ENCODE assay signal across 1 fruit fly cellular context in genomic region chr3L:14761837-14762785, dm6.
TF ChIP-seq lines count a peak whose summit lies in the region.

TSS of gene Tsen34 (minus strand) at chr3L:14761844.
TSS of gene Mgat4a (plus strand) at chr3L:14762028.

TF ChIP-seq in whole organism, embryonic, 481 proteins besides CTCF, POLR2A, EP300 and RAD21 (continued from another document and continues in another):
- no peak for TF ChIP-seq tin (GFP tag; optimal IDR thresholded peaks at IDR 0.05; lab: Kevin White, UChicago)
- peak; percentile 66 for TF ChIP-seq unc-4 (GFP tag; IDR thresholded peaks at IDR 0.05; lab: Robert Waterston, UW; ENCODE audit: partially characterized antibody)
- TF ChIP-seq CG17802 (tag; optimal IDR thresholded peaks at IDR 0.05; lab: Kevin White, UChicago) = peak; percentile 25
- no peak for TF ChIP-seq CG8290 (GFP tag; optimal IDR thresholded peaks at IDR 0.05; lab: Kevin White, UChicago)
- TF ChIP-seq CG8290 (tag; optimal IDR thresholded peaks at IDR 0.05; lab: Kevin White, UChicago) = peak in 1 of 2 experiments; percentile 59
- TF ChIP-seq cato (GFP tag; optimal IDR thresholded peaks at IDR 0.05; lab: Kevin White, UChicago; ENCODE audit: borderline replicate concordance) = no peak
- TF ChIP-seq Atf3 (GFP tag; optimal IDR thresholded peaks at IDR 0.05; lab: Kevin White, UChicago) = no peak
- peak; percentile 14; the same call in 1 of the 2 replicates for TF ChIP-seq seq (GFP tag; IDR thresholded peaks at IDR 0.05; lab: Robert Waterston, UW)
- no peak for TF ChIP-seq hth (optimal IDR thresholded peaks at IDR 0.05; lab: Kevin White, UChicago)
- peak; percentile 73 for TF ChIP-seq Bgb (GFP tag; IDR thresholded peaks at IDR 0.05; lab: Robert Waterston, UW; ENCODE audit: partially characterized antibody)
- TF ChIP-seq Stat92E (GFP tag; optimal IDR thresholded peaks at IDR 0.05; lab: Kevin White, UChicago) = peak in 1 of 3 experiments; percentile 37
- TF ChIP-seq CG15514 (GFP tag; optimal IDR thresholded peaks at IDR 0.05; lab: Kevin White, UChicago) = peak; percentile 46
- TF ChIP-seq Dll (GFP tag; IDR thresholded peaks at IDR 0.05; lab: Robert Waterston, UW; ENCODE audit: partially characterized antibody) = peak; percentile 61; the same call in 2 of the 4 replicates
- TF ChIP-seq CG17912 (GFP tag; optimal IDR thresholded peaks at IDR 0.05; lab: Kevin White, UChicago) = peak; percentile 56
- TF ChIP-seq dysf (GFP tag; IDR thresholded peaks at IDR 0.05; lab: Robert Waterston, UW) = peak; percentile 41; the same call in 1 of the 3 replicates
- TF ChIP-seq Poxn (GFP tag; IDR thresholded peaks at IDR 0.05; lab: Robert Waterston, UW) = no peak
- peak; percentile 67 for TF ChIP-seq mirr (GFP tag; optimal IDR thresholded peaks at IDR 0.05; lab: Kevin White, UChicago)
- no peak for TF ChIP-seq Xbp1 (GFP tag; optimal IDR thresholded peaks at IDR 0.05; lab: Kevin White, UChicago)
- 0 out of 2 replicates have a peak, but pooled peaks have one; percentile 33 for TF ChIP-seq CG11085 (GFP tag; IDR thresholded peaks at IDR 0.05; lab: Robert Waterston, UW)
- TF ChIP-seq CG1792 (GFP tag; optimal IDR thresholded peaks at IDR 0.05; lab: Kevin White, UChicago) = peak; percentile 58
- peak; percentile 84 for TF ChIP-seq B-H2 (GFP tag; optimal IDR thresholded peaks at IDR 0.05; lab: Kevin White, UChicago)
- no peak for TF ChIP-seq CG4707 (GFP tag; optimal IDR thresholded peaks at IDR 0.05; lab: Kevin White, UChicago)
- peak; percentile 52 for TF ChIP-seq CG14441 (GFP tag; IDR thresholded peaks at IDR 0.05; lab: Robert Waterston, UW)
- no peak for TF ChIP-seq D (optimal IDR thresholded peaks at IDR 0.05; lab: Kevin White, UChicago)
- TF ChIP-seq D (GFP tag; optimal IDR thresholded peaks at IDR 0.05; lab: Kevin White, UChicago) = no peak
- 0 out of 2 replicates have a peak, but pooled peaks have one; percentile 55 for TF ChIP-seq ato (GFP tag; IDR thresholded peaks at IDR 0.05; lab: Robert Waterston, UW; ENCODE audit: partially characterized antibody)
- TF ChIP-seq CG31365 (tag; optimal IDR thresholded peaks at IDR 0.05; lab: Kevin White, UChicago) = no peak
- peak; percentile 50; the same call in 2 of the 3 replicates for TF ChIP-seq CG16813 (GFP tag; IDR thresholded peaks at IDR 0.05; lab: Robert Waterston, UW; ENCODE audit: partially characterized antibody)
- TF ChIP-seq Lhr (GFP tag; optimal IDR thresholded peaks at IDR 0.05; lab: Kevin White, UChicago) = no peak
- TF ChIP-seq Dfd (GFP tag; optimal IDR thresholded peaks at IDR 0.05; lab: Kevin White, UChicago) = no peak
- no peak for TF ChIP-seq nau (GFP tag; optimal IDR thresholded peaks at IDR 0.05; lab: Kevin White, UChicago)
- TF ChIP-seq trem (tag; optimal IDR thresholded peaks at IDR 0.05; lab: Kevin White, UChicago) = peak; percentile 58
- peak; percentile 55; the same call in 2 of the 3 replicates for TF ChIP-seq knrl (GFP tag; IDR thresholded peaks at IDR 0.05; lab: Robert Waterston, UW; ENCODE audit: partially characterized antibody)
- TF ChIP-seq Hmx (GFP tag; optimal IDR thresholded peaks at IDR 0.05; lab: Kevin White, UChicago) = no peak
- no peak for TF ChIP-seq CG33557 (GFP tag; optimal IDR thresholded peaks at IDR 0.05; lab: Kevin White, UChicago)
- no peak for TF ChIP-seq CG6254 (GFP tag; optimal IDR thresholded peaks at IDR 0.05; lab: Kevin White, UChicago)
- no peak for TF ChIP-seq lmd (GFP tag; IDR thresholded peaks at IDR 0.05; lab: Robert Waterston, UW)
- TF ChIP-seq tna (GFP tag; IDR thresholded peaks at IDR 0.05; lab: Robert Waterston, UW; ENCODE audit: partially characterized antibody) = peak; percentile 47; the same call in 1 of the 2 replicates
- TF ChIP-seq Aef1 (GFP tag; IDR thresholded peaks at IDR 0.05; lab: Robert Waterston, UW) = peak; percentile 42; the same call in 2 of the 3 replicates
- TF ChIP-seq Dek (tag; optimal IDR thresholded peaks at IDR 0.05; lab: Kevin White, UChicago) = peak; percentile 2
- TF ChIP-seq CG9876 (GFP tag; optimal IDR thresholded peaks at IDR 0.05; lab: Kevin White, UChicago) = peak; percentile 17
- no peak for TF ChIP-seq CG11723 (GFP tag; optimal IDR thresholded peaks at IDR 0.05; lab: Kevin White, UChicago)
- no peak for TF ChIP-seq Fer3 (tag; optimal IDR thresholded peaks at IDR 0.05; lab: Kevin White, UChicago)
- peak; percentile 39 for TF ChIP-seq fd3F (GFP tag; optimal IDR thresholded peaks at IDR 0.05; lab: Kevin White, UChicago)
- TF ChIP-seq CG9932 (GFP tag; IDR thresholded peaks at IDR 0.05; lab: Robert Waterston, UW) = peak; percentile 71
- TF ChIP-seq TFAM (GFP tag; optimal IDR thresholded peaks at IDR 0.05; lab: Kevin White, UChicago) = no peak
- TF ChIP-seq emc (GFP tag; optimal IDR thresholded peaks at IDR 0.05; lab: Kevin White, UChicago) = peak; percentile 14
- 0 out of 3 replicates have a peak, but pooled peaks have one; percentile 31 for TF ChIP-seq C15 (GFP tag; IDR thresholded peaks at IDR 0.05; lab: Robert Waterston, UW)
- TF ChIP-seq CG3065 (GFP tag; optimal IDR thresholded peaks at IDR 0.05; lab: Kevin White, UChicago) = no peak
- TF ChIP-seq dmrt11E (tag; optimal IDR thresholded peaks at IDR 0.05; lab: Kevin White, UChicago) = no peak
- peak; percentile 78 for TF ChIP-seq Rfx (GFP tag; IDR thresholded peaks at IDR 0.05; lab: Robert Waterston, UW)
- no peak for TF ChIP-seq bowl (GFP tag; IDR thresholded peaks at IDR 0.05; lab: Robert Waterston, UW)
- peak; percentile 18 for TF ChIP-seq CG3995 (GFP tag; optimal IDR thresholded peaks at IDR 0.05; lab: Kevin White, UChicago)
- TF ChIP-seq CG11695 (GFP tag; IDR thresholded peaks at IDR 0.05; lab: Robert Waterston, UW) = peak; percentile 56; the same call in 1 of the 3 replicates
- TF ChIP-seq Scr (GFP tag; IDR thresholded peaks at IDR 0.05; lab: Robert Waterston, UW; ENCODE audit: partially characterized antibody) = peak; percentile 45
- peak; percentile 24 for TF ChIP-seq Hsf (GFP tag; optimal IDR thresholded peaks at IDR 0.05; lab: Kevin White, UChicago)
- peak; percentile 39 for TF ChIP-seq cwo (GFP tag; optimal IDR thresholded peaks at IDR 0.05; lab: Kevin White, UChicago)
- TF ChIP-seq usp (GFP tag; optimal IDR thresholded peaks at IDR 0.05; lab: Kevin White, UChicago) = no peak
- TF ChIP-seq Bteb2 (GFP tag; optimal IDR thresholded peaks at IDR 0.05; lab: Kevin White, UChicago) = peak; percentile 12
- no peak for TF ChIP-seq Doc2 (GFP tag; IDR thresholded peaks at IDR 0.05; lab: Robert Waterston, UW)
- TF ChIP-seq Pdp1 (GFP tag; optimal IDR thresholded peaks at IDR 0.05; lab: Kevin White, UChicago) = peak; percentile 9 to 65
- peak; percentile 18 for TF ChIP-seq Myb (GFP tag; optimal IDR thresholded peaks at IDR 0.05; lab: Kevin White, UChicago)
- no peak for TF ChIP-seq ac (GFP tag; optimal IDR thresholded peaks at IDR 0.05; lab: Kevin White, UChicago)
- TF ChIP-seq tll (GFP tag; optimal IDR thresholded peaks at IDR 0.05; lab: Kevin White, UChicago) = peak in 1 of 2 experiments; percentile 55
- TF ChIP-seq bbx (GFP tag; IDR thresholded peaks at IDR 0.05; lab: Robert Waterston, UW; ENCODE audit: partially characterized antibody) = peak; percentile 73
- no peak for TF ChIP-seq Gug (GFP tag; IDR thresholded peaks at IDR 0.05; lab: Robert Waterston, UW)
- peak; percentile 38; the same call in 1 of the 2 replicates for TF ChIP-seq gsb (GFP tag; IDR thresholded peaks at IDR 0.05; lab: Robert Waterston, UW)
- no peak for TF ChIP-seq chn (GFP tag; optimal IDR thresholded peaks at IDR 0.05; lab: Kevin White, UChicago)
- TF ChIP-seq Doc3 (GFP tag; IDR thresholded peaks at IDR 0.05; lab: Robert Waterston, UW; ENCODE audit: partially characterized antibody) = peak; percentile 33; the same call in 1 of the 3 replicates
- TF ChIP-seq sima (GFP tag; optimal IDR thresholded peaks at IDR 0.05; lab: Kevin White, UChicago) = no peak
- peak; percentile 79 for TF ChIP-seq caup (GFP tag; optimal IDR thresholded peaks at IDR 0.05; lab: Kevin White, UChicago; ENCODE audit: severe bottlenecking)
- no peak for TF ChIP-seq Nf-YB (GFP tag; optimal IDR thresholded peaks at IDR 0.05; lab: Kevin White, UChicago)
- peak; percentile 46; the same call in 1 of the 3 replicates for TF ChIP-seq Mrtf (GFP tag; IDR thresholded peaks at IDR 0.05; lab: Robert Waterston, UW)
- TF ChIP-seq gfzf (GFP tag; optimal IDR thresholded peaks at IDR 0.05; lab: Kevin White, UChicago) = peak; percentile 34
- peak; percentile 58; the same call in 1 of the 2 replicates for TF ChIP-seq CG16779 (GFP tag; IDR thresholded peaks at IDR 0.05; lab: Robert Waterston, UW)
- TF ChIP-seq Meics (GFP tag; optimal IDR thresholded peaks at IDR 0.05; lab: Kevin White, UChicago) = peak; percentile 68
- TF ChIP-seq zfh2 (GFP tag; optimal IDR thresholded peaks at IDR 0.05; lab: Kevin White, UChicago) = peak; percentile 25
- peak; percentile 82 for TF ChIP-seq CG4617 (GFP tag; optimal IDR thresholded peaks at IDR 0.05; lab: Kevin White, UChicago; ENCODE audit: borderline replicate concordance)
- peak; percentile 16; the same call in 1 of the 2 replicates for TF ChIP-seq CG3847 (GFP tag; IDR thresholded peaks at IDR 0.05; lab: Robert Waterston, UW)
- TF ChIP-seq H2.0 (GFP tag; IDR thresholded peaks at IDR 0.05; lab: Robert Waterston, UW) = 0 out of 2 replicates have a peak, but pooled peaks have one; percentile 29
- TF ChIP-seq sqz (GFP tag; optimal IDR thresholded peaks at IDR 0.05; lab: Kevin White, UChicago) = no peak
- TF ChIP-seq fu2 (GFP tag; optimal IDR thresholded peaks at IDR 0.05; lab: Kevin White, UChicago) = no peak
- TF ChIP-seq Awh (GFP tag; IDR thresholded peaks at IDR 0.05; lab: Robert Waterston, UW) = peak; percentile 44; the same call in 1 of the 2 replicates
- peak; percentile 25 for TF ChIP-seq CG6854 (GFP tag; optimal IDR thresholded peaks at IDR 0.05; lab: Kevin White, UChicago)
- TF ChIP-seq so (GFP tag; IDR thresholded peaks at IDR 0.05; lab: Robert Waterston, UW) = peak; percentile 43; the same call in 1 of the 3 replicates
- TF ChIP-seq zfh1 (GFP tag; IDR thresholded peaks at IDR 0.05; lab: Robert Waterston, UW) = no peak; the same call in 2 of the 3 replicates
- TF ChIP-seq Ets65A (GFP tag; lab: Kevin White, UChicago) = peak; percentile 56
- peak; percentile 82 for TF ChIP-seq schlank (tag; optimal IDR thresholded peaks at IDR 0.05; lab: Kevin White, UChicago)
- no peak; the same call in 1 of the 2 replicates for TF ChIP-seq CG10366 (GFP tag; IDR thresholded peaks at IDR 0.05; lab: Robert Waterston, UW)
- 0 out of 2 replicates have a peak, but pooled peaks have one; percentile 13 for TF ChIP-seq CG11696 (GFP tag; IDR thresholded peaks at IDR 0.05; lab: Robert Waterston, UW)
- peak; percentile 52 for TF ChIP-seq CG12744 (GFP tag; optimal IDR thresholded peaks at IDR 0.05; lab: Kevin White, UChicago)
- no peak; the same call in 1 of the 2 replicates for TF ChIP-seq ranshi (GFP tag; IDR thresholded peaks at IDR 0.05; lab: Robert Waterston, UW)
- TF ChIP-seq pan (optimal IDR thresholded peaks at IDR 0.05; lab: Kevin White, UChicago) = no peak
- peak in 1 of 2 experiments; percentile 24 for TF ChIP-seq pan (GFP tag; optimal IDR thresholded peaks at IDR 0.05 in 1 of 2, IDR thresholded peaks at IDR 0.05 in 1 of 2)
- peak; percentile 84 for TF ChIP-seq MESR4 (GFP tag; optimal IDR thresholded peaks at IDR 0.05; lab: Kevin White, UChicago)
- TF ChIP-seq Fer2 (tag; optimal IDR thresholded peaks at IDR 0.05; lab: Kevin White, UChicago) = peak; percentile 68
- TF ChIP-seq CG3281 (GFP tag; optimal IDR thresholded peaks at IDR 0.05; lab: Kevin White, UChicago) = peak; percentile 78
- peak; percentile 54 for TF ChIP-seq Xrp1 (GFP tag; IDR thresholded peaks at IDR 0.05; lab: Robert Waterston, UW)
- peak; percentile 50; the same call in 1 of the 2 replicates for TF ChIP-seq hbn (GFP tag; IDR thresholded peaks at IDR 0.05; lab: Robert Waterston, UW; ENCODE audit: partially characterized antibody)
- peak; percentile 88 for TF ChIP-seq Dbx (GFP tag; IDR thresholded peaks at IDR 0.05; lab: Robert Waterston, UW)
- TF ChIP-seq CG2120 (GFP tag; optimal IDR thresholded peaks at IDR 0.05; lab: Kevin White, UChicago) = peak; percentile 71
- no peak for TF ChIP-seq CG2129 (GFP tag; IDR thresholded peaks at IDR 0.05; lab: Robert Waterston, UW; ENCODE audit: partially characterized antibody)
- no peak for TF ChIP-seq CG31388 (GFP tag; optimal IDR thresholded peaks at IDR 0.05; lab: Kevin White, UChicago)
- TF ChIP-seq CG4328 (GFP tag; optimal IDR thresholded peaks at IDR 0.05; lab: Kevin White, UChicago) = peak; percentile 65
- TF ChIP-seq ems (GFP tag; optimal IDR thresholded peaks at IDR 0.05; lab: Kevin White, UChicago) = no peak
- TF ChIP-seq CG2712 (tag; optimal IDR thresholded peaks at IDR 0.05; lab: Kevin White, UChicago) = peak; percentile 10
- no peak for TF ChIP-seq CG13424 (tag; optimal IDR thresholded peaks at IDR 0.05; lab: Kevin White, UChicago)
- TF ChIP-seq vnd (GFP tag; IDR thresholded peaks at IDR 0.05; lab: Robert Waterston, UW; ENCODE audit: partially characterized antibody) = peak; percentile 17; the same call in 1 of the 3 replicates
- no peak for TF ChIP-seq NfI (GFP tag; optimal IDR thresholded peaks at IDR 0.05; lab: Kevin White, UChicago)
- TF ChIP-seq chinmo (GFP tag; IDR thresholded peaks at IDR 0.05; lab: Robert Waterston, UW; ENCODE audit: partially characterized antibody) = 0 out of 4 replicates have a peak, but pooled peaks have one; percentile 65
- no peak for TF ChIP-seq fd102C (GFP tag; optimal IDR thresholded peaks at IDR 0.05; lab: Kevin White, UChicago)
- peak; percentile 68 for TF ChIP-seq CG13287 (GFP tag; IDR thresholded peaks at IDR 0.05; lab: Robert Waterston, UW; ENCODE audit: partially characterized antibody)
- peak; percentile 86 for TF ChIP-seq sens (GFP tag; lab: Kevin White, UChicago)
- peak; percentile 87 for TF ChIP-seq rib (GFP tag; IDR thresholded peaks at IDR 0.05; lab: Robert Waterston, UW)
- no peak for TF ChIP-seq Mad (GFP tag; optimal IDR thresholded peaks at IDR 0.05; lab: Kevin White, UChicago)
- peak; percentile 65 for TF ChIP-seq BEAF-32 (GFP tag; optimal IDR thresholded peaks at IDR 0.05; lab: Kevin White, UChicago)
- TF ChIP-seq wek (GFP tag; optimal IDR thresholded peaks at IDR 0.05; lab: Kevin White, UChicago) = no peak
- no peak for TF ChIP-seq lbe (GFP tag; optimal IDR thresholded peaks at IDR 0.05; lab: Kevin White, UChicago)
- TF ChIP-seq Spps (tag; optimal IDR thresholded peaks at IDR 0.05; lab: Kevin White, UChicago) = no peak
- no peak for TF ChIP-seq twi (tag; optimal IDR thresholded peaks at IDR 0.05; lab: Kevin White, UChicago)
- TF ChIP-seq Dad (GFP tag; optimal IDR thresholded peaks at IDR 0.05; lab: Kevin White, UChicago) = peak; percentile 46
- TF ChIP-seq CG10147 (GFP tag; optimal IDR thresholded peaks at IDR 0.05; lab: Kevin White, UChicago) = no peak
- peak; percentile 90 for TF ChIP-seq scrt (GFP tag; optimal IDR thresholded peaks at IDR 0.05; lab: Kevin White, UChicago)
- TF ChIP-seq NK7.1 (GFP tag; optimal IDR thresholded peaks at IDR 0.05; lab: Kevin White, UChicago) = peak; percentile 44
